Fruit fly (Drosophila melanogaster): ENCODE results near the gene rpk.
A peak's percentile ranks its signal among the peaks of the same experiment; 100 is the strongest.

Gene rpk

DNA sequence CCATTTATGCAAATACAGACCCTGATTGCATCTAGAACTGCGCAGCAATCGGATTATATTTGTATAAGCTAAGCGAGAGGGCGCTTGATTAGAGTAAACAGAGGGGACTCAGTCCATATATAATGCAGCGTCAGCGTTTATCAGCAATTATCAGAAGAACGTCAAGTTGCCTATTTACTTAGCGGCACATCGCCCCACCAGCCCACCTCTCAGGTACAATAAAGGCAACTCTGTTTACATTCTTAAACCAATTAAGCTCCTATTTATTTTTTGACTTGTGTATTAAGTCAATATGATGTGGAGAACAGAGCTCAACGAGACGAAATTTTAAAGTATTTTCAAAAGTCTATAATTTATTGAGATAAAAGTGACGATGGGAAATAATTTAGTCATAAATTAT, 19.2 kb downstream of the rpk start (continued):
- TF ChIP-seq rib (GFP tag; IDR thresholded peaks at IDR 0.05): peak; percentile 69
- peak; percentile 60; the same call in 1 of the 2 replicates for TF ChIP-seq danr (GFP tag; IDR thresholded peaks at IDR 0.05)
- peak; percentile 83 for TF ChIP-seq CG15011 (GFP tag; optimal IDR thresholded peaks at IDR 0.05)
- TF ChIP-seq ac (GFP tag; optimal IDR thresholded peaks at IDR 0.05): peak; percentile 42
- peak; percentile 83 for TF ChIP-seq HLHmδ (GFP tag; optimal IDR thresholded peaks at IDR 0.05)
- TF ChIP-seq CG11695 (GFP tag; IDR thresholded peaks at IDR 0.05): peak; percentile 85
- TF ChIP-seq CG4328 (GFP tag; optimal IDR thresholded peaks at IDR 0.05): peak; percentile 74
- peak; percentile 89 for TF ChIP-seq onecut (GFP tag; IDR thresholded peaks at IDR 0.05)
- TF ChIP-seq CG6813 (GFP tag; optimal IDR thresholded peaks at IDR 0.05): peak; percentile 92
- peak; percentile 83 for TF ChIP-seq Six4 (GFP tag; optimal IDR thresholded peaks at IDR 0.05)
- TF ChIP-seq maf-S (GFP tag; optimal IDR thresholded peaks at IDR 0.05): peak; percentile 71
- TF ChIP-seq CG17361 (GFP tag; IDR thresholded peaks at IDR 0.05): peak; percentile 90
- peak; percentile 56 for TF ChIP-seq chm (GFP tag; IDR thresholded peaks at IDR 0.05)
- no peak for TF ChIP-seq wor (GFP tag; IDR thresholded peaks at IDR 0.05)
- peak; percentile 89 for TF ChIP-seq grn (GFP tag; optimal IDR thresholded peaks at IDR 0.05)
- TF ChIP-seq unc-4 (GFP tag; IDR thresholded peaks at IDR 0.05; ENCODE audit: partially characterized antibody): no peak
- TF ChIP-seq CG15601 (tag; optimal IDR thresholded peaks at IDR 0.05): peak; percentile 48
- TF ChIP-seq slp2 (GFP tag; optimal IDR thresholded peaks at IDR 0.05): no peak
- TF ChIP-seq dmrt11E (tag; optimal IDR thresholded peaks at IDR 0.05): no peak
- peak; percentile 90 for TF ChIP-seq NK7.1 (GFP tag; optimal IDR thresholded peaks at IDR 0.05)
- peak; percentile 70 for TF ChIP-seq CG4360 (GFP tag; IDR thresholded peaks at IDR 0.05)
- TF ChIP-seq Mad (GFP tag; optimal IDR thresholded peaks at IDR 0.05): no peak
- no peak for TF ChIP-seq Xbp1 (GFP tag; optimal IDR thresholded peaks at IDR 0.05)
- no peak for TF ChIP-seq CG17385 (GFP tag; optimal IDR thresholded peaks at IDR 0.05)
- peak; percentile 70 for TF ChIP-seq CG17186 (GFP tag; optimal IDR thresholded peaks at IDR 0.05)
- no peak for TF ChIP-seq HmgZ (tag; optimal IDR thresholded peaks at IDR 0.05)
- no peak for TF ChIP-seq CG3995 (GFP tag; optimal IDR thresholded peaks at IDR 0.05)
- no peak for TF ChIP-seq CG15269 (tag; optimal IDR thresholded peaks at IDR 0.05)
- TF ChIP-seq CG10462 (GFP tag; optimal IDR thresholded peaks at IDR 0.05): no peak
- no peak for TF ChIP-seq CG12219 (GFP tag; optimal IDR thresholded peaks at IDR 0.05)
- no peak; the same call in 1 of the 2 replicates for TF ChIP-seq CG16779 (GFP tag; IDR thresholded peaks at IDR 0.05)
- peak; percentile 62; the same call in 1 of the 2 replicates for TF ChIP-seq toy (GFP tag; IDR thresholded peaks at IDR 0.05)
- TF ChIP-seq CG10959 (GFP tag; IDR thresholded peaks at IDR 0.05): peak; percentile 74
- peak; percentile 73 for TF ChIP-seq CG6765 (GFP tag; optimal IDR thresholded peaks at IDR 0.05)
- no peak for TF ChIP-seq D (optimal IDR thresholded peaks at IDR 0.05)
- TF ChIP-seq D (GFP tag; optimal IDR thresholded peaks at IDR 0.05): peak; percentile 91
- TF ChIP-seq gce (GFP tag; IDR thresholded peaks at IDR 0.05): peak; percentile 86
- TF ChIP-seq row (GFP tag; IDR thresholded peaks at IDR 0.05): no peak
- TF ChIP-seq CG18011 (GFP tag; optimal IDR thresholded peaks at IDR 0.05): no peak
- TF ChIP-seq sens (GFP tag): peak; percentile 94
- no peak for TF ChIP-seq CG7786 (GFP tag; optimal IDR thresholded peaks at IDR 0.05)
- peak; percentile 80 for TF ChIP-seq CG6683 (GFP tag; optimal IDR thresholded peaks at IDR 0.05)
- peak; percentile 40 for TF ChIP-seq CG10209 (GFP tag; optimal IDR thresholded peaks at IDR 0.05)
- TF ChIP-seq pan (optimal IDR thresholded peaks at IDR 0.05): no peak
- peak in 1 of 2 experiments; percentile 68 for TF ChIP-seq pan (GFP tag; optimal IDR thresholded peaks at IDR 0.05 in 1 of 2, IDR thresholded peaks at IDR 0.05 in 1 of 2)
- no peak for TF ChIP-seq dan (GFP tag; IDR thresholded peaks at IDR 0.05)
- no peak for TF ChIP-seq ems (GFP tag; optimal IDR thresholded peaks at IDR 0.05)
- TF ChIP-seq CG12104 (GFP tag; optimal IDR thresholded peaks at IDR 0.05): peak; percentile 89
- TF ChIP-seq CG11723 (GFP tag; optimal IDR thresholded peaks at IDR 0.05): no peak
- peak; percentile 81 for TF ChIP-seq CG11504 (tag; optimal IDR thresholded peaks at IDR 0.05)
- TF ChIP-seq Awh (GFP tag; IDR thresholded peaks at IDR 0.05): peak; percentile 94
- TF ChIP-seq CG6654 (GFP tag; optimal IDR thresholded peaks at IDR 0.05): peak; percentile 60
